Worm (Caenorhabditis elegans) whole organism, L1 larva: Measurements from ENCODE around the gene F52H2.1.

Source experiments
- F16B12.6 ChIP-seq: fragments of 150-350 bp; optimal IDR thresholded peaks from 2 replicates; lab custom pipeline; 2014; ENCODE audit warnings: missing biosample characterization, missing genetic modification characterization
- alr-1 ChIP-seq: fragments of 200-800 bp; sonication (Bioruptor generic); optimal IDR thresholded peaks from 2 replicates; lab custom pipeline; 2018; ENCODE audit warnings: borderline replicate concordance, mild to moderate bottlenecking, missing genetic modification characterization, missing compliant biosample characterization
- blmp-1 ChIP-seq: fragments of 150-350 bp; optimal IDR thresholded peaks from 2 replicates; lab custom pipeline; 2014; ENCODE audit warnings: missing biosample characterization, missing genetic modification characterization
- ceh-88 ChIP-seq: fragments of 200-800 bp; sonication (Bioruptor generic); IDR thresholded peaks from 2 replicates; pipeline ENCODE4 v1.3.6; 2022; ENCODE audit warnings: missing genetic modification characterization, missing compliant biosample characterization
- dsc-1 ChIP-seq: sonication (generic microtip); optimal IDR thresholded peaks from 2 replicates; lab custom pipeline; 2016; ENCODE audit warnings: mild to moderate bottlenecking, missing genetic modification characterization, missing compliant biosample characterization
- efl-1 ChIP-seq, 4 experiments: fragments of 150-350 bp; optimal IDR thresholded peaks in 3 of 4; peaks in 1 of 4; 1 replicate in 1 of 4; 2 replicates in 3 of 4; lab custom pipeline; 2014; ENCODE audit warnings: missing biosample characterization in 2 of 4, missing genetic modification characterization in 2 of 4, missing genetic modification reagents in 2 of 4
- efl-3 ChIP-seq: fragments of 200-800 bp; sonication (Bioruptor generic); optimal IDR thresholded peaks from 2 replicates; lab custom pipeline; 2018; ENCODE audit warnings: mild to moderate bottlenecking, missing genetic modification characterization, missing compliant biosample characterization
- egl-13 ChIP-seq: sonication (generic microtip); optimal IDR thresholded peaks from 2 replicates; lab custom pipeline; 2016; ENCODE audit warnings: missing genotype, missing genetic modification reagents, missing genetic modification characterization, missing compliant biosample characterization
- egl-27 ChIP-seq, 2 experiments: fragments of 150-350 bp in 1 of 2; sonication (generic microtip); optimal IDR thresholded peaks; 3 replicates each; lab custom pipeline; 2017 to 2018; ENCODE audit warnings: missing biosample characterization in 2 of 2, missing genetic modification characterization in 2 of 2, missing genetic modification reagents in 2 of 2
- elt-2 ChIP-seq: sonication (generic microtip); optimal IDR thresholded peaks from 2 replicates; lab custom pipeline; 2016; ENCODE audit warnings: missing genetic modification characterization, mild to moderate bottlenecking, inconsistent platforms, missing compliant biosample characterization, missing genetic modification reagents
- elt-3 ChIP-seq, 6 experiments: fragments of 150-350 bp in 1 of 6; sonication (generic microtip); optimal IDR thresholded peaks; 2 replicates each; lab custom pipeline; 2017 to 2018; ENCODE audit warnings: missing biosample characterization in 6 of 6, missing genetic modification characterization in 6 of 6, inconsistent platforms in 1 of 6
- fkh-4 ChIP-seq: sonication (generic microtip); optimal IDR thresholded peaks from 2 replicates; lab custom pipeline; 2016; ENCODE audit warnings: missing compliant biosample characterization, missing genetic modification characterization, borderline replicate concordance
- fkh-8 ChIP-seq: sonication (generic microtip); optimal IDR thresholded peaks from 2 replicates; lab custom pipeline; 2016; ENCODE audit warnings: mild to moderate bottlenecking, missing genetic modification characterization, missing compliant biosample characterization
- lin-14 ChIP-seq: fragments of 200-800 bp; sonication (Bioruptor generic); optimal IDR thresholded peaks from 2 replicates; lab custom pipeline; 2018; ENCODE audit warnings: mild to moderate bottlenecking, missing genetic modification characterization, moderate library complexity, missing compliant biosample characterization
- lin-15B ChIP-seq: fragments of 150-350 bp; sonication (generic microtip); optimal IDR thresholded peaks from 3 replicates; lab custom pipeline; 2014; ENCODE audit warnings: missing biosample characterization, missing genetic modification characterization
- lin-35 ChIP-seq, 2 experiments: fragments of 150-350 bp; optimal IDR thresholded peaks; 2 replicates each; lab custom pipeline; 2014; ENCODE audit warnings: missing biosample characterization in 2 of 2, missing genetic modification characterization in 2 of 2, missing genetic modification reagents in 2 of 2
- nhr-11 ChIP-seq: fragments of 150-350 bp; optimal IDR thresholded peaks from 2 replicates; lab custom pipeline; 2014; ENCODE audit warnings: missing biosample characterization, missing genetic modification characterization
- nhr-12 ChIP-seq: sonication (generic microtip); optimal IDR thresholded peaks from 2 replicates; lab custom pipeline; 2017; ENCODE audit warnings: missing biosample characterization, missing genetic modification characterization
- nhr-20 ChIP-seq: sonication (generic microtip); optimal IDR thresholded peaks from 2 replicates; lab custom pipeline; 2016; ENCODE audit warnings: mild to moderate bottlenecking, missing genetic modification characterization, missing compliant biosample characterization
- nhr-47 ChIP-seq: sonication (generic microtip); optimal IDR thresholded peaks from 2 replicates; lab custom pipeline; 2016; ENCODE audit warnings: mild to moderate bottlenecking, missing genetic modification characterization, moderate library complexity, missing compliant biosample characterization
- nhr-71 ChIP-seq: sonication (generic microtip); optimal IDR thresholded peaks from 2 replicates; lab custom pipeline; 2016; ENCODE audit warnings: mild to moderate bottlenecking, missing genetic modification characterization, moderate library complexity, missing compliant biosample characterization
- rnt-1 ChIP-seq: sonication (generic microtip); optimal IDR thresholded peaks from 2 replicates; lab custom pipeline; 2016; ENCODE audit warnings: mild to moderate bottlenecking, missing genetic modification characterization, moderate library complexity, missing compliant biosample characterization
- skn-1 ChIP-seq: fragments of 150-350 bp; optimal IDR thresholded peaks from 2 replicates; lab custom pipeline; 2014; ENCODE audit warnings: missing biosample characterization, missing genetic modification characterization
- snpc-4 ChIP-seq: fragments of 150-350 bp; optimal IDR thresholded peaks from 2 replicates; lab custom pipeline; 2014; ENCODE audit warnings: missing biosample characterization, missing genetic modification characterization
- sptf-1 ChIP-seq: fragments of 150-350 bp; optimal IDR thresholded peaks from 2 replicates; lab custom pipeline; 2014; ENCODE audit warnings: missing biosample characterization, missing genetic modification characterization
- tlp-1 ChIP-seq: fragments of 150-350 bp; optimal IDR thresholded peaks from 2 replicates; lab custom pipeline; 2014; ENCODE audit warnings: missing biosample characterization, missing genetic modification characterization
- unc-98 ChIP-seq: fragments of 200-800 bp; sonication (Bioruptor generic); IDR thresholded peaks from 2 replicates; pipeline ENCODE4 v1.3.6; 2022; ENCODE audit warnings: missing genetic modification characterization, missing compliant biosample characterization
- zip-4 ChIP-seq: fragments of 200-800 bp; sonication (Bioruptor generic); optimal IDR thresholded peaks from 2 replicates; lab custom pipeline; 2018; ENCODE audit warnings: mild to moderate bottlenecking, missing genetic modification characterization, moderate library complexity, missing compliant biosample characterization

F52H2.1 gene

DNA sequence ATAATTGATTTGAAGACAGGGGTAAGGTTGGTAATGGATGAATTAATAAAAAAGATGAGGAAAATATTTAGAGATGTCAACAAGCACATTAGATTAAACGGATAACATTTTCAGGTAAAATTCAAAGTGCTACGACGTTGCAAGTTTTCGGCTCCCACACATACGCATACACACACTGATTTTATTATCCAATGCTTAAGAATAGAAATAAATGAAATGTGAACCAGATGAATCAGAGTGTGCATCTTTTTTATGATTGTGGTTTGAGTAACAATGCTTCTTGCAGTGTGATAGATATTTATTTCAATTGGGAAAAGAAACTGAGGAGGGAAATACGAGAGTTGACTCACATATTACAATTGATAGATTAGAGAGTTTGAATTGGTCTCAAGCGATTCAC lies 34.2 kb upstream of the F52H2.1 start:
- TF ChIP-seq rnt-1 = no peak
- TF ChIP-seq efl-1 (optimal IDR thresholded peaks at IDR 0.05; lab: Kevin White, UChicago) = no peak
- TF ChIP-seq efl-1 (GFP tag; optimal IDR thresholded peaks at IDR 0.05 in 1 of 2; lab: Kevin White, UChicago) = peak in 1 of 2 experiments; percentile 67
- no peak for TF ChIP-seq fkh-8 (tag; lab: Kevin White, UChicago)
- peak; percentile 93 for TF ChIP-seq dsc-1 (tag; lab: Kevin White, UChicago)
- TF ChIP-seq fkh-4 (tag; lab: Kevin White, UChicago) = peak; percentile 68

DNA sequence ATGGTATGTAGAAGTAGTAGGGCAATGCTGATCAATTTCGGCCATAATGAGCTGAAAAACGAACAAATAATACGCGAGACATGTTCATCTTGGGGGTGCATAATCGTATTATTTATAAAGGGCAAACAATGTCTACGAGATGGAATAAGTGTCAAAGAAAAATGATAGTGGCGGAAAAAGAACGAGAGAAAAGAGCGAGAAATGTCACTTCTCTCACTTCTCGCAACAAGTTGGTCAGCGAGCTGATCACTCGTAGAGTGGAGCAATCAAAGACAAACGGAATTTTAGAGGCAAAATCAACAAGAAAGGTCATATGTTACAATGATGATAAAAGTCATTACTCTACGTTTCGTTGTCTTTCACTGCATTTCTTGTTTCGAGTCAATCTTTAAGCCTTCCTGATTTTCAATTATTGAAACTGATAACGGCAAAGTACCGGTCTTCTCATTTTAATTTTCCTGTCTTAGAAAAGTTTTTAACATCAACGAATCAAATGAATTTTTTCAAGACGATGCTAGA lies 31.8 kb upstream of the F52H2.1 start, which contains the start of gene F52H2.3:
TSS of gene F52H2.3 (minus strand) at position 51 of the 519 bp plus-strand sequence.
- TF ChIP-seq elt-2 (tag; lab: Kevin White, UChicago) (peak; percentile 60), efl-1 (optimal IDR thresholded peaks at IDR 0.05; lab: Kevin White, UChicago) (no peak), efl-1 (GFP tag; optimal IDR thresholded peaks at IDR 0.05 in 1 of 2; lab: Kevin White, UChicago) (peak in 1 of 2 experiments; percentile 23), nhr-12 (tag; lab: Kevin White, UChicago) (no peak), egl-27 (tag; optimal IDR thresholded peaks at IDR 0.05; lab: Kevin White, UChicago) (no peak), fkh-4 (tag; lab: Kevin White, UChicago) (no peak), lin-15B (no peak), egl-13 (tag; lab: Kevin White, UChicago) (no peak), ceh-88 (no peak), elt-3 (tag; optimal IDR thresholded peaks at IDR 0.05; lab: Kevin White, UChicago) (no peak), zip-4 (GFP tag; lab: Kevin White, UChicago) (no peak), skn-1 (peak; percentile 44), unc-98 (GFP tag; lab: Robert Waterston, UW) (no peak), lin-14 (GFP tag; lab: Kevin White, UChicago) (peak; percentile 32), nhr-71 (tag; lab: Kevin White, UChicago) (no peak), sptf-1 (tag; lab: Kevin White, UChicago) (no peak), alr-1 (tag; lab: Kevin White, UChicago) (no peak), blmp-1 (tag; lab: Kevin White, UChicago) (no peak), nhr-20 (tag; lab: Kevin White, UChicago) (peak; percentile 8), lin-35 (GFP tag; optimal IDR thresholded peaks at IDR 0.05; lab: Kevin White, UChicago) (peak in 1 of 2 experiments; percentile 37), nhr-11 (tag; lab: Kevin White, UChicago) (no peak), nhr-47 (tag; lab: Kevin White, UChicago) (no peak)

- TF ChIP-seq egl-13 (tag; lab: Kevin White, UChicago) = peak; percentile 18
- no peak for TF ChIP-seq alr-1 (tag; lab: Kevin White, UChicago)
- TF ChIP-seq efl-3 (GFP tag; lab: Kevin White, UChicago) = no peak
- TF ChIP-seq elt-2 (tag; lab: Kevin White, UChicago) = peak; percentile 6
- TF ChIP-seq dsc-1 (tag; lab: Kevin White, UChicago) = peak; percentile 6
- TF ChIP-seq, all 84 proteins: peak for 3
Measured at ce11 chrX:2543353-2543752, 29.5 kb upstream of the F52H2.1 start.

DNA sequence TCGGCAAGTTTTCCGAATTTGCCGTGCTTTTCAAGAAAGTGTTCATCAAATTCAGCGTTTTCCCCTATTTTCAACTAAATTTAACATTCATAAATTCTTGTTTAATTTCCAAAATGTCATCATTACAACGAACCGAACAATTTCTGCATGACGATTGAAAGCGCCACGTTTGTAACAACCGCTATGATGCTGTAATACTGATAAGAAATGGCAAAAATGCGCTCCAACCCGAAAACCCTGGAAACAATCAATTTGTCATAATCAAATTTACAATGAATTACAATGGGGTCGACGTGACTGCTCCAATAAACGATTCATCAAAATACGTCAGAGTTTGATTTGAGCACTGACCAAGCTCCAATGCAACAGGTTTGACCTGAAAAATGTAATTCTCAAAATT lies 28.3 kb upstream of the F52H2.1 start:
- peak; percentile 20 for TF ChIP-seq elt-2 (tag; lab: Kevin White, UChicago)
- TF ChIP-seq skn-1 = no peak
- no peak for TF ChIP-seq nhr-47 (tag; lab: Kevin White, UChicago)
- TF ChIP-seq tlp-1 (tag; lab: Kevin White, UChicago) = no peak

ce11 chrX:2548884-2549283 lies 24.0 kb upstream of the F52H2.1 start, which contains the start of gene smvt-1:
Gene smvt-1 (minus strand): TSS chrX:2548984.
- TF ChIP-seq blmp-1 (tag; lab: Kevin White, UChicago) (no peak), F16B12.6 (tag; lab: Kevin White, UChicago) (no peak), snpc-4 (tag; lab: Kevin White, UChicago) (no peak), zip-4 (GFP tag; lab: Kevin White, UChicago) (no peak), dsc-1 (tag; lab: Kevin White, UChicago) (peak; percentile 22)
